Worm (Caenorhabditis elegans): Measurements from ENCODE around the gene Y17G7B.22.

DNA sequence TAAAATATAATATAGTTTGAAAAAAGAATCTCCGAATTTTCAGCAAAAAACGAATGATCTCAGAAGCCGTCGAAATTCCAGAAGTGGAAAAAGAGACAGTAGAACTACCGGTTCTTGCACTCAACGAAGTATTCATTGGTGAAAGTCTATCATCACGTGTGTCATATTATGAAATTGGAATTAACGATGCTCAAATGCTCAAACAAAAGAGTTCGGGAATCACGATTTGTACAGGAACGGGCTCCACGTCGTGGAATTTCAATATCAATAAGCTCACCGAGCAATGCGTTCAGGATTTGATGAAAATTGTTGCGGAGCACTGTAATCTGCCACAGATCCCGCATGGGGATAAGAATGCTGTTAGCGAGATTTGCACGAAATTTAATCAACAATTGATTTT, 9.5 kb upstream of the Y17G7B.22 start:
- no peak for TF ChIP-seq sea-1 (GFP tag; conservative IDR thresholded peaks at IDR 0.05)
- no peak for TF ChIP-seq F13C5.2 (tag; optimal IDR thresholded peaks at IDR 0.05)
- TF ChIP-seq ets-7 (tag; optimal IDR thresholded peaks at IDR 0.05), result no peak
- TF ChIP-seq ama-1 (optimal IDR thresholded peaks at IDR 0.05), result no peak
- no peak for TF ChIP-seq hnd-1 (tag; optimal IDR thresholded peaks at IDR 0.05)
- no peak for TF ChIP-seq hmbx-1 (tag; optimal IDR thresholded peaks at IDR 0.05)
- TF ChIP-seq ceh-36 (tag; optimal IDR thresholded peaks at IDR 0.05), result no peak
- TF ChIP-seq B0310.2 (tag; optimal IDR thresholded peaks at IDR 0.05), result no peak
- TF ChIP-seq flt-1 (GFP tag; IDR thresholded peaks at IDR 0.05), result no peak
- TF ChIP-seq scrt-1 (GFP tag; IDR thresholded peaks at IDR 0.05), result no peak
- TF ChIP-seq tra-4 (tag; optimal IDR thresholded peaks at IDR 0.05), result no peak
- TF ChIP-seq tbx-37 (GFP tag; conservative IDR thresholded peaks at IDR 0.05), result no peak
- TF ChIP-seq ceh-13 (GFP tag; optimal IDR thresholded peaks at IDR 0.05), result no peak
- no peak for TF ChIP-seq aly-1 (tag; optimal IDR thresholded peaks at IDR 0.05)

Data from whole organism, early embryonic.